Fruit fly (Drosophila melanogaster): ENCODE results near the gene Pten.

Pten gene

dm6 chr2L:10220501-10221386, 40.1 kb downstream of the Pten start, which contains the start of the genes Npc1a and Prosalpha6 (continued):
- TF ChIP-seq CG6175 (GFP tag; IDR thresholded peaks at IDR 0.05) (no peak), CG2712 (tag; optimal IDR thresholded peaks at IDR 0.05) (peak; percentile 51), CG4730 (GFP tag; IDR thresholded peaks at IDR 0.05) (no peak), hbn (GFP tag; IDR thresholded peaks at IDR 0.05; ENCODE audit: partially characterized antibody) (peak; percentile 54), CG1024 (GFP tag; IDR thresholded peaks at IDR 0.05) (peak; percentile 70), corto (GFP tag; optimal IDR thresholded peaks at IDR 0.05) (no peak), stwl (tag; optimal IDR thresholded peaks at IDR 0.05) (peak; percentile 34), knrl (GFP tag; IDR thresholded peaks at IDR 0.05; ENCODE audit: partially characterized antibody) (peak; percentile 74), sens (GFP tag) (peak; percentile 77), Neu2 (GFP tag; optimal IDR thresholded peaks at IDR 0.05; ENCODE audit: borderline replicate concordance) (no peak), fd3F (GFP tag; optimal IDR thresholded peaks at IDR 0.05) (no peak), Tbp (GFP tag; optimal IDR thresholded peaks at IDR 0.05) (no peak), CG6254 (GFP tag; optimal IDR thresholded peaks at IDR 0.05) (peak; percentile 53), BEAF-32 (GFP tag; optimal IDR thresholded peaks at IDR 0.05) (peak; percentile 88), CG3407 (GFP tag; optimal IDR thresholded peaks at IDR 0.05) (no peak), MESR4 (GFP tag; optimal IDR thresholded peaks at IDR 0.05) (peak; percentile 36), amos (GFP tag; IDR thresholded peaks at IDR 0.05; ENCODE audit: partially characterized antibody) (peak; percentile 78; the same call in 1 of the 2 replicates), chm (GFP tag; IDR thresholded peaks at IDR 0.05) (0 out of 2 replicates have a peak, but pooled peaks have one; percentile 10), Ets65A (GFP tag) (peak; percentile 92), CG3995 (GFP tag; optimal IDR thresholded peaks at IDR 0.05) (peak; percentile 27), grn (GFP tag; optimal IDR thresholded peaks at IDR 0.05) (peak; percentile 14), CG4617 (GFP tag; optimal IDR thresholded peaks at IDR 0.05; ENCODE audit: borderline replicate concordance) (peak; percentile 11), CG18262 (tag; optimal IDR thresholded peaks at IDR 0.05) (peak; percentile 32), Pdp1 (GFP tag; optimal IDR thresholded peaks at IDR 0.05) (peak; percentile 9 to 40), CG10267 (tag; optimal IDR thresholded peaks at IDR 0.05) (peak; percentile 20), bab2 (GFP tag; optimal IDR thresholded peaks at IDR 0.05) (no peak), CG8944 (GFP tag; optimal IDR thresholded peaks at IDR 0.05) (no peak), CG4820 (GFP tag; optimal IDR thresholded peaks at IDR 0.05) (peak; percentile 34), Mad (GFP tag; optimal IDR thresholded peaks at IDR 0.05) (peak; percentile 30), ab (GFP tag; optimal IDR thresholded peaks at IDR 0.05) (peak; percentile 20), CG6791 (GFP tag; IDR thresholded peaks at IDR 0.05; ENCODE audit: partially characterized antibody) (peak; percentile 56; the same call in 2 of the 3 replicates), Xbp1 (GFP tag; optimal IDR thresholded peaks at IDR 0.05) (peak; percentile 15), CG17802 (tag; optimal IDR thresholded peaks at IDR 0.05) (peak; percentile 25), pfk (GFP tag; optimal IDR thresholded peaks at IDR 0.05) (peak; percentile 95), CG9817 (tag; optimal IDR thresholded peaks at IDR 0.05) (no peak), sna (GFP tag; IDR thresholded peaks at IDR 0.05; ENCODE audit: partially characterized antibody) (0 out of 2 replicates have a peak, but pooled peaks have one; percentile 43), Bteb2 (GFP tag; optimal IDR thresholded peaks at IDR 0.05) (no peak), so (GFP tag; IDR thresholded peaks at IDR 0.05) (peak; percentile 39; the same call in 1 of the 3 replicates), CG2116 (GFP tag; optimal IDR thresholded peaks at IDR 0.05) (peak; percentile 78), CG9437 (GFP tag; optimal IDR thresholded peaks at IDR 0.05) (peak; percentile 72), D19B (GFP tag; optimal IDR thresholded peaks at IDR 0.05) (peak; percentile 11), CG14860 (GFP tag; IDR thresholded peaks at IDR 0.05; ENCODE audit: partially characterized antibody) (peak; percentile 50; the same call in 1 of the 3 replicates), row (GFP tag; IDR thresholded peaks at IDR 0.05) (peak; percentile 71), dmrt11E (tag; optimal IDR thresholded peaks at IDR 0.05) (peak; percentile 32), fru (optimal IDR thresholded peaks at IDR 0.05) (no peak), CG7963 (GFP tag; IDR thresholded peaks at IDR 0.05; ENCODE audit: partially characterized antibody) (0 out of 3 replicates have a peak, but pooled peaks have one; percentile 56), CG12659 (GFP tag; optimal IDR thresholded peaks at IDR 0.05) (peak; percentile 63)
